Worm (Caenorhabditis elegans) whole organism, young adult: ENCODE data around the gene F36H12.3.
"Not testable (repeated sequence)": the region's sequence is repeated elsewhere in the genome, so short reads cannot be mapped to it uniquely, and the experiment has no call there.

Source experiments
- B0035.1 ChIP-seq: sonication (generic microtip); optimal IDR thresholded peaks from 2 replicates; lab custom pipeline; 2016; ENCODE audit warnings: missing genetic modification characterization, mild to moderate bottlenecking, missing compliant biosample characterization, missing genotype, missing genetic modification reagents
- F52B5.7 ChIP-seq: sonication (generic microtip); optimal IDR thresholded peaks from 2 replicates; lab custom pipeline; 2016; ENCODE audit warnings: mild to moderate bottlenecking, missing genetic modification characterization, missing compliant biosample characterization
- F57A8.1 ChIP-seq: fragments of 200-800 bp; sonication (Bioruptor generic); optimal IDR thresholded peaks from 2 replicates; lab custom pipeline; 2018; ENCODE audit warnings: mild to moderate bottlenecking, missing genetic modification characterization, moderate library complexity, missing compliant biosample characterization
- T07F8.4 ChIP-seq: sonication (generic microtip); optimal IDR thresholded peaks from 2 replicates; lab custom pipeline; 2016; ENCODE audit warnings: mild to moderate bottlenecking, missing genetic modification characterization, moderate library complexity, missing compliant biosample characterization
- T26A5.8 ChIP-seq: sonication (generic microtip); optimal IDR thresholded peaks from 2 replicates; lab custom pipeline; 2016; ENCODE audit warnings: missing genetic modification characterization, missing compliant biosample characterization
- Y56A3A.18 ChIP-seq: fragments of 200-800 bp; sonication (Bioruptor generic); IDR thresholded peaks from 2 replicates; pipeline ENCODE4 v1.3.6; 2022; ENCODE audit warnings: missing genetic modification reagents, missing genetic modification characterization, missing compliant biosample characterization
- Y95B8A.8 ChIP-seq: fragments of 200-800 bp; sonication (Bioruptor generic); IDR thresholded peaks from 2 replicates; pipeline ENCODE4 v1.3.6; 2022; ENCODE audit warnings: missing genetic modification reagents, missing genetic modification characterization, missing compliant biosample characterization
- ZK185.1 ChIP-seq: sonication (generic microtip); optimal IDR thresholded peaks from 2 replicates; lab custom pipeline; 2016; ENCODE audit warnings: mild to moderate bottlenecking, missing genetic modification characterization, missing compliant biosample characterization; ENCODE audit not compliant: poor library complexity, severe bottlenecking
- atf-7 ChIP-seq: sonication (generic microtip); optimal IDR thresholded peaks from 2 replicates; lab custom pipeline; 2017; ENCODE audit warnings: mild to moderate bottlenecking, missing genetic modification characterization, missing compliant biosample characterization
- ceh-27 ChIP-seq: fragments of 200-800 bp; sonication (Bioruptor generic); optimal IDR thresholded peaks from 2 replicates; lab custom pipeline; 2018; ENCODE audit warnings: mild to moderate bottlenecking, missing genetic modification characterization, moderate library complexity, missing compliant biosample characterization
- dox-1 ChIP-seq: fragments of 200-800 bp; sonication (Bioruptor generic); IDR thresholded peaks from 2 replicates; pipeline ENCODE4 v1.3.6; 2022; ENCODE audit warnings: missing genetic modification reagents, missing genetic modification characterization, missing compliant biosample characterization
- dpff-1 ChIP-seq: sonication (generic microtip); optimal IDR thresholded peaks from 2 replicates; lab custom pipeline; 2017; ENCODE audit warnings: mild to moderate bottlenecking, missing genetic modification characterization, missing compliant biosample characterization
- egl-18 ChIP-seq: fragments of 200-800 bp; sonication (Bioruptor generic); IDR thresholded peaks from 2 replicates; pipeline ENCODE4 v1.3.6; 2022; ENCODE audit warnings: missing genetic modification reagents, missing genetic modification characterization, missing compliant biosample characterization
- egl-44 ChIP-seq: fragments of 200-800 bp; sonication (Bioruptor generic); IDR thresholded peaks from 2 replicates; pipeline ENCODE4 v1.3.6; 2022; ENCODE audit warnings: missing genetic modification reagents, missing genetic modification characterization, missing compliant biosample characterization
- egrh-3 ChIP-seq: fragments of 200-800 bp; sonication (Bioruptor generic); IDR thresholded peaks from 2 replicates; pipeline ENCODE4 v1.3.6; 2022; ENCODE audit warnings: missing genetic modification reagents, missing genetic modification characterization, missing compliant biosample characterization
- ekl-4 ChIP-seq: fragments of 200-800 bp; sonication (Bioruptor generic); IDR thresholded peaks from 2 replicates; pipeline ENCODE4 v1.3.6; 2022; ENCODE audit warnings: missing genetic modification reagents, missing genetic modification characterization, missing compliant biosample characterization
- ets-4 ChIP-seq: fragments of 200-800 bp; sonication (Bioruptor generic); optimal IDR thresholded peaks from 2 replicates; lab custom pipeline; 2018; ENCODE audit warnings: mild to moderate bottlenecking, missing genetic modification characterization, missing compliant biosample characterization
- him-1 ChIP-seq: sonication (generic microtip); optimal IDR thresholded peaks from 2 replicates; lab custom pipeline; 2016; ENCODE audit warnings: missing genotype, missing genetic modification reagents, missing genetic modification characterization, missing compliant biosample characterization
- hlh-12 ChIP-seq: sonication (generic microtip); optimal IDR thresholded peaks from 2 replicates; lab custom pipeline; 2016; ENCODE audit warnings: missing genetic modification characterization, missing compliant biosample characterization
- hmg-1.2 ChIP-seq: fragments of 200-800 bp; sonication (Bioruptor generic); IDR thresholded peaks from 2 replicates; pipeline ENCODE4 v1.3.6; 2022; ENCODE audit warnings: missing genetic modification reagents, missing genetic modification characterization, missing compliant biosample characterization
- lin-35 ChIP-seq, 3 experiments: fragments of 150-350 bp in 2 of 3; sonication (generic microtip) in 1 of 3; optimal IDR thresholded peaks; 2 replicates each; lab custom pipeline; 2014 to 2018; ENCODE audit warnings: missing biosample characterization in 3 of 3, missing genetic modification characterization in 3 of 3, missing genetic modification reagents in 3 of 3
- madf-10 ChIP-seq: sonication (generic microtip); optimal IDR thresholded peaks from 2 replicates; lab custom pipeline; 2016; ENCODE audit warnings: mild to moderate bottlenecking, missing genetic modification characterization, missing compliant biosample characterization
- madf-3 ChIP-seq: fragments of 200-800 bp; sonication (Bioruptor generic); IDR thresholded peaks from 2 replicates; pipeline ENCODE4 v1.3.6; 2022; ENCODE audit warnings: missing genetic modification reagents, missing genetic modification characterization, missing compliant biosample characterization
- mcd-1 ChIP-seq: fragments of 200-800 bp; sonication (Bioruptor generic); IDR thresholded peaks from 2 replicates; pipeline ENCODE4 v1.3.6; 2022; ENCODE audit warnings: missing genetic modification reagents, missing genetic modification characterization, missing compliant biosample characterization
- nfya-1 ChIP-seq: sonication (generic microtip); optimal IDR thresholded peaks from 2 replicates; lab custom pipeline; 2017; ENCODE audit warnings: antibody characterized with exemption, missing compliant biosample characterization, missing genetic modification characterization, borderline replicate concordance; ENCODE audit not compliant: insufficient read depth
- nfyb-1 ChIP-seq: fragments of 200-800 bp; sonication (Bioruptor generic); IDR thresholded peaks from 2 replicates; pipeline ENCODE4 v1.3.6; 2022; ENCODE audit warnings: missing genetic modification reagents, missing genetic modification characterization, missing compliant biosample characterization
- nhr-120 ChIP-seq: fragments of 200-800 bp; sonication (Bioruptor generic); IDR thresholded peaks from 2 replicates; pipeline ENCODE4 v1.3.6; 2022; ENCODE audit warnings: missing genetic modification characterization, missing compliant biosample characterization
- nhr-80 ChIP-seq: sonication (generic microtip); optimal IDR thresholded peaks from 2 replicates; lab custom pipeline; 2016; ENCODE audit warnings: missing genetic modification characterization, missing compliant biosample characterization
- sdz-38 ChIP-seq: sonication (generic microtip); optimal IDR thresholded peaks from 2 replicates; lab custom pipeline; 2016; ENCODE audit warnings: missing genotype, missing genetic modification characterization, missing compliant biosample characterization
- sea-2 ChIP-seq: fragments of 200-800 bp; sonication (Bioruptor generic); IDR thresholded peaks from 2 replicates; pipeline ENCODE4 v1.3.6; 2022; ENCODE audit warnings: missing genetic modification characterization, missing compliant biosample characterization
- snpc-3.4 ChIP-seq: sonication (generic microtip); optimal IDR thresholded peaks from 2 replicates; lab custom pipeline; 2017; ENCODE audit warnings: missing genetic modification characterization, mild to moderate bottlenecking, missing compliant biosample characterization, antibody characterized with exemption, moderate library complexity, missing genotype, missing genetic modification reagents
- snpc-4 ChIP-seq, 5 experiments: fragments of 150-350 bp in 1 of 5; sonication (generic microtip) in 4 of 5; optimal IDR thresholded peaks; 2 replicates each; lab custom pipeline; 2014 to 2018; ENCODE audit warnings: missing genetic modification characterization in 5 of 5, missing biosample characterization in 3 of 5, antibody characterized with exemption in 2 of 5, mild to moderate bottlenecking in 2 of 5, missing compliant biosample characterization in 2 of 5, missing genotype in 2 of 5, moderate library complexity in 2 of 5, missing genetic modification reagents in 1 of 5
- tlf-1 ChIP-seq: fragments of 200-800 bp; sonication (Bioruptor generic); optimal IDR thresholded peaks from 2 replicates; lab custom pipeline; 2018; ENCODE audit warnings: mild to moderate bottlenecking, missing genetic modification characterization, missing compliant biosample characterization
- unc-130 ChIP-seq: sonication (generic microtip); optimal IDR thresholded peaks from 2 replicates; lab custom pipeline; 2016; ENCODE audit warnings: missing genetic modification reagents, missing genetic modification characterization, missing compliant biosample characterization
- zfh-2 ChIP-seq: fragments of 200-800 bp; sonication (Bioruptor generic); conservative IDR thresholded peaks from 2 replicates; pipeline ENCODE4 v1.3.6; 2022; ENCODE audit warnings: missing genetic modification reagents, missing genetic modification characterization, missing compliant biosample characterization
- ztf-28 ChIP-seq: fragments of 200-800 bp; sonication (Bioruptor generic); IDR thresholded peaks from 2 replicates; pipeline ENCODE4 v1.3.6; 2022; ENCODE audit warnings: missing genetic modification reagents, missing genetic modification characterization, missing compliant biosample characterization
- ztf-3 ChIP-seq: fragments of 200-800 bp; sonication (Bioruptor generic); optimal IDR thresholded peaks from 2 replicates; lab custom pipeline; 2018; ENCODE audit warnings: mild to moderate bottlenecking, missing genetic modification characterization, missing compliant biosample characterization
- ztf-6 ChIP-seq: fragments of 200-800 bp; sonication (Bioruptor generic); IDR thresholded peaks from 2 replicates; pipeline ENCODE4 v1.3.6; 2022; ENCODE audit warnings: missing genetic modification reagents, missing genetic modification characterization, missing compliant biosample characterization

F36H12.3 gene

DNA sequence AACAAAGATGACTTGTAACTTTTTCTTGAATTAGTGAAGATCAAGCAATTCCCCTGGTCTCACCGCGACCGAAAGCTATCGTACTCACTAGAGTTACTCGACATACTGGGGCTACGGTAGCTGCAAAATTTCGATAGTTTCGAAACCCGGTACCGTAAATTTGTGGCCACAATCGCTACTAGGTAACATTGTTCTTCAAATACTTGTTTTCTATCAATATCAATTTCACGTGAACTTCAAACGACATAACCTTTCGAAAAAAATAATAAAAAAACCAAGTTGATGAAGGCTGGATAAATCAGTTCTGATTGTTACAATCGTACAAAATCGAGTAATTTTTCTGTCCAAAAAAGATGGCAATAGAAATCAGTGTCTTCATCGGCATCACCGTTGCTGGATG, at the start of gene F36H12.3:
F36H12.3 (plus strand) TSS at position 301 of the 400 bp plus-strand sequence.
- TF ChIP-seq snpc-3.4 (tag; lab: Kevin White, UChicago), result no peak
- TF ChIP-seq ztf-3 (GFP tag; lab: Kevin White, UChicago), result no peak
- TF ChIP-seq nfya-1 (tag; lab: Kevin White, UChicago), result no peak
- no peak for TF ChIP-seq dpff-1
- no peak for TF ChIP-seq ekl-4
- no peak for TF ChIP-seq Y95B8A.8 (GFP tag; lab: Robert Waterston, UW)
- TF ChIP-seq nhr-120, result no peak
- no peak for TF ChIP-seq him-1 (tag; lab: Kevin White, UChicago)

ce11 chrIV:5224238-5224637, 48.4 kb upstream of the F36H12.3 start, which contains the start of gene Y59E9AL.8:
TSS of gene Y59E9AL.8 (minus strand) at chrIV:5224338.
- TF ChIP-seq snpc-4 (GFP tag; optimal IDR thresholded peaks at IDR 0.05; lab: Kevin White, UChicago) (no peak), snpc-4 (tag; optimal IDR thresholded peaks at IDR 0.05; lab: Kevin White, UChicago) (no peak), Y56A3A.18 (GFP tag; lab: Robert Waterston, UW) (no peak), ekl-4 (no peak), hlh-12 (tag; lab: Kevin White, UChicago) (no peak), madf-10 (tag; lab: Kevin White, UChicago) (no peak), lin-35 (GFP tag; optimal IDR thresholded peaks at IDR 0.05; lab: Kevin White, UChicago) (no peak), ZK185.1 (tag; lab: Kevin White, UChicago) (no peak), ztf-6 (GFP tag; lab: Robert Waterston, UW) (no peak), hmg-1.2 (GFP tag; lab: Robert Waterston, UW) (no peak), T07F8.4 (tag; lab: Kevin White, UChicago) (no peak), F57A8.1 (GFP tag; lab: Kevin White, UChicago) (no peak)

DNA sequence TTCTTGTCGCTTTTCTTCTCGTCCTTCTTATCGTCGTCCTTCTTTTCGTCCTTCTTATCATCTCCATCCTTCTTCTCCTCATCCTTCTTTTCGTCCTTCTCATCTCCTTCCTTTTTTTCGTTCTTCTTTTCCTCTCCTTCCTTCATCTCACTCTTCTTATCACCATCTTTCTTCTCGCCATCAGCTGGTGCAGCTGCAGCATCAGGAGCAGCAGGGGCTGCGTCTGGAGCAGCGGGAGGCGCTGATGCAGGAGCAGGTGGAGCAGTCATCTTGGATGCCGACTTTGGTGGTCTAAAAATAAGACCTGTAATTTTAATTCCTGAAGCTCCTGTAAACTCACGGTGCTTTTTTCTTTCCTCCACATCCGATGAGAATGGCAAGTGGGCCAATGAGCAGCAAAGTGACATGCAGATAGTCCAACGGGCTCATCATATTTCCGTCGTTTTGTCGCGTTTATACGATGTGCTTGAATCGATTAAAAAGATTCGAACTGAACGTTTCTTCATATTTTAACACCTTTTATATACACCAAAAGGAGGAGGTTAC, 47.3 kb upstream of the F36H12.3 start, which contains the start of gene cylc-1:
cylc-1 (minus strand) TSS at position 496 of the 546 bp plus-strand sequence.
- TF ChIP-seq egrh-3 (GFP tag; lab: Robert Waterston, UW) (peak; percentile 68), zfh-2 (GFP tag; lab: Robert Waterston, UW) (peak; percentile 79)

ce11 chrIV:5226552-5226951, 46.1 kb upstream of the F36H12.3 start, which contains the start of gene nsph-4.1:
TSS of gene nsph-4.1 (plus strand) at chrIV:5226852.
- TF ChIP-seq unc-130 (GFP tag; lab: Kevin White, UChicago); sdz-38; madf-3 (GFP tag; lab: Robert Waterston, UW): not testable (repeated sequence)

ce11 chrIV:5228619-5229018, 44.0 kb upstream of the F36H12.3 start, which contains the start of gene thn-6:
TSS of gene thn-6 (plus strand) at chrIV:5228919.
- TF ChIP-seq sea-2 (GFP tag; lab: Robert Waterston, UW) (no peak), ets-4 (GFP tag; lab: Kevin White, UChicago) (no peak), F52B5.7 (tag; lab: Kevin White, UChicago) (no peak), madf-3 (GFP tag; lab: Robert Waterston, UW) (no peak), nhr-80 (tag; lab: Kevin White, UChicago) (no peak)

ce11 chrIV:5230530-5230929, 42.1 kb upstream of the F36H12.3 start, which contains the start of gene thn-5:
TSS of gene thn-5 (plus strand) at chrIV:5230830.
- TF ChIP-seq T26A5.8 (tag; lab: Kevin White, UChicago), result no peak
- no peak for TF ChIP-seq atf-7
- TF ChIP-seq F52B5.7 (tag; lab: Kevin White, UChicago), result no peak
- TF ChIP-seq dpff-1, result no peak
- no peak for TF ChIP-seq nfyb-1 (GFP tag; lab: Robert Waterston, UW)
- no peak for TF ChIP-seq ztf-3 (GFP tag; lab: Kevin White, UChicago)
- no peak for TF ChIP-seq tlf-1
- no peak for TF ChIP-seq egl-44
- TF ChIP-seq dox-1, result no peak
- no peak for TF ChIP-seq mcd-1
- TF ChIP-seq egl-18 (GFP tag; lab: Robert Waterston, UW), result no peak
- no peak for TF ChIP-seq B0035.1
- no peak for TF ChIP-seq ceh-27
- no peak for TF ChIP-seq ztf-28 (GFP tag; lab: Robert Waterston, UW)
